Worm (Caenorhabditis elegans) whole organism, mixed stage, embryonic: ENCODE results near the gene ZK792.1.

Experiments used
- ceh-39 ChIP-seq: fragments of 150-350 bp; optimal IDR thresholded peaks from 2 replicates; lab custom pipeline; 2014; ENCODE audit warnings: missing biosample characterization, missing genetic modification characterization
- nhr-12 ChIP-seq: fragments of 150-350 bp; optimal IDR thresholded peaks from 2 replicates; lab custom pipeline; 2014; ENCODE audit warnings: missing biosample characterization, missing genetic modification characterization

DNA sequence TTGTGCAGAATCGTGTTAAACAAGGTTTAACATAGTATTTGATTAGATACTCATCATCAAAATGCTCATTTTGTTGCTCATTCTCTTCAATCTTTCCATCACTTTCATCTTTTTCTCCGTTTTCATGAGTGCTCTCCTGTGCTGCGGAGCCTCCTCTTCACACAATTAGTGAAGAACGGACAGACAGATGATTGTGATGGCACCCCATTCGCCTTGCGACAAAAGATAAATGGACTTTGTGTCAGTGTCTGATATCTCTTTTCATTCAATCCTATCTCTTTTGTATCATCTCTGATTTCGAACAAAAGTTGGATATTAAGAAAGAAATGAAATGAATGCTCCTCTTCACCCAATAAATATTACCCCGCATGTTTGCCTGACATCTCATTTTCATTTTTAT lies 50.7 kb downstream of the ZK792.1 start:
- TF ChIP-seq nhr-12 (tag; lab: Kevin White, UChicago), result no peak
- TF ChIP-seq ceh-39, result no peak
